Worm (Caenorhabditis elegans): Measurements from ENCODE around the gene W02B12.12.

The W02B12.12 gene

DNA sequence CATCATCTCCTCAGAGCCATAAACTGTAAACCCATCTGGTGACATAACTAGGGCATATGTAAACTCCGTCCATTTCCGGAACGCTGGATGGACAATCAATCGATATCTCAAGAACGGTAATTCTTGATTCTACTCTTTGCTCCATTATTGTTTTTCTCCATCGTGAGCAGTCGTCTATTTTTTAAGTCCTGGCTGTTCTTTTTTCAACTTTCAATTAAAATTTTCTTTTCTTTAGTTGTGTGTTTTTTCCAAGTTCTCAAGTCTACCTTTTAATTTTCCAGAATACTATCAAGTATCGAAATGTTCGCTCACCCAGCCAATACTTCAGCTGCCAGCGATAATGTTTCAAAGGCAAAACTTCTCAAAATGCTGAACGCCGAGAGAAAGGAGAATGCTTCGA lies 45.0 kb downstream of the W02B12.12 start, which contains the start of gene C05D12.5:
TSS of gene C05D12.5 (plus strand) at position 301 of the 400 bp plus-strand sequence.
- TF ChIP-seq nhr-237 (tag; optimal IDR thresholded peaks at IDR 0.05), result no peak
- no peak for TF ChIP-seq nhr-12 (tag; optimal IDR thresholded peaks at IDR 0.05)
- TF ChIP-seq pha-4 (tag; optimal IDR thresholded peaks at IDR 0.05), result no peak
- TF ChIP-seq cnd-1 (tag; optimal IDR thresholded peaks at IDR 0.05), result no peak
- TF ChIP-seq mls-2 (tag; optimal IDR thresholded peaks at IDR 0.05), result no peak
- no peak for TF ChIP-seq ham-2 (GFP tag; optimal IDR thresholded peaks at IDR 0.05)
- no peak for TF ChIP-seq lin-32 (GFP tag; optimal IDR thresholded peaks at IDR 0.05)
- TF ChIP-seq nhr-2 (tag; optimal IDR thresholded peaks at IDR 0.05), result no peak
- TF ChIP-seq drap-1 (GFP tag; optimal IDR thresholded peaks at IDR 0.05), result no peak

DNA sequence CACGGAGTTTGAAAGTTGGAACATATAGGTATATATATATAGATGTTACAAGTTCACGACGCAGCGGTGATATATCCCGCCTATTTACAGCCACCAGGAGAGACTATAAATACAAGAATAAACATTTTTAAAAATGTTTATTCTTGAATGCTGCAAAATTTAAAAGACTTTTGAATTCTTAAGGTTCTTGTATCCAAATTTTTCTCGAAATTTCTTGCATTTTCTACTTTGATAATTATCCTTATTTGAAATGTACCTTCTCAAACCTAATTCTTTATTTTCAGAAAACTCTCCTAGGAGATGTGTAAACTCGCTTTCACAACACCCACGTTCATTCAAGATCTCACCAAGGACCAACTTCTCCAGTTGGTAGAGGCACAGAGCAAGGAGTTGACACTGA lies 47.4 kb downstream of the W02B12.12 start, which contains the start of gene C05D12.4:
TSS of gene C05D12.4 (plus strand) at position 301 of the 400 bp plus-strand sequence.
- no peak for TF ChIP-seq zip-8 (tag; optimal IDR thresholded peaks at IDR 0.05)
- no peak for TF ChIP-seq ztf-11 (tag; optimal IDR thresholded peaks at IDR 0.05)
- no peak for TF ChIP-seq lin-13 (tag; optimal IDR thresholded peaks at IDR 0.05)
- TF ChIP-seq ceh-43 (GFP tag; optimal IDR thresholded peaks at IDR 0.05), result no peak
- no peak for TF ChIP-seq nhr-237 (tag; optimal IDR thresholded peaks at IDR 0.05)
- TF ChIP-seq lin-32 (GFP tag; optimal IDR thresholded peaks at IDR 0.05), result no peak
- TF ChIP-seq ceh-83 (GFP tag; optimal IDR thresholded peaks at IDR 0.05), result no peak
- TF ChIP-seq cnd-1 (tag; optimal IDR thresholded peaks at IDR 0.05), result no peak
- no peak for TF ChIP-seq elt-1 (tag; optimal IDR thresholded peaks at IDR 0.05; ENCODE audit: borderline replicate concordance, insufficient read depth)
- no peak for TF ChIP-seq sem-2 (GFP tag; optimal IDR thresholded peaks at IDR 0.05)
- no peak for TF ChIP-seq nhr-28 (tag; optimal IDR thresholded peaks at IDR 0.05)
- no peak for TF ChIP-seq M03D4.4 (tag; optimal IDR thresholded peaks at IDR 0.05)
- no peak for TF ChIP-seq tbx-8 (GFP tag; optimal IDR thresholded peaks at IDR 0.05)
- TF ChIP-seq snpc-4 (tag; optimal IDR thresholded peaks at IDR 0.05), result no peak
- TF ChIP-seq ceh-39 (tag; optimal IDR thresholded peaks at IDR 0.05), result no peak
- TF ChIP-seq mls-2 (tag; optimal IDR thresholded peaks at IDR 0.05), result no peak
- TF ChIP-seq bed-3 (GFP tag; optimal IDR thresholded peaks at IDR 0.05), result no peak

DNA sequence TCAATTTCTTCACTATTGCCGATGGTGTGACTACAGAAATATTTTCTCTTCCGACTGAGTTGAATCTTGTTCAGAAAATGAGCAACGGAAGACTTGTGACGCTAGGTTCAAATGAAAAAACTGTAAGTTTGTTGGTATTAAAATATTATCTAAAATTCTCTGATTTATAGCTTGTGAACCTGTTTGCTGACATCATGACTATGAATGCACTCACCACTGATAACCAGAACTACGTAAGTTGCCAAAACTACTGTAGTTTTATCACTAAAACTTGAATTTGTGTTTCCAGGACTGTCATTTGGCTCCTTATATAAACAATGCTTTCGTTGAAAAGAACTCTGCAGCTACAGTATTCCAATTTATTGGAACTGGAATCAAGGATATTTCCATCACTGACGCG lies 50.4 kb downstream of the W02B12.12 start:
- TF ChIP-seq pha-4 (tag; optimal IDR thresholded peaks at IDR 0.05) (no peak), bed-3 (GFP tag; optimal IDR thresholded peaks at IDR 0.05) (no peak), elt-1 (tag; optimal IDR thresholded peaks at IDR 0.05; ENCODE audit: borderline replicate concordance, insufficient read depth) (no peak), blmp-1 (tag; optimal IDR thresholded peaks at IDR 0.05) (no peak), ham-2 (GFP tag; optimal IDR thresholded peaks at IDR 0.05) (no peak), sem-2 (GFP tag; optimal IDR thresholded peaks at IDR 0.05) (no peak), nhr-12 (tag; optimal IDR thresholded peaks at IDR 0.05) (no peak), snpc-4 (tag; optimal IDR thresholded peaks at IDR 0.05) (no peak), ceh-39 (tag; optimal IDR thresholded peaks at IDR 0.05) (no peak), lin-32 (GFP tag; optimal IDR thresholded peaks at IDR 0.05) (no peak), M03D4.4 (tag; optimal IDR thresholded peaks at IDR 0.05) (no peak), nhr-76 (tag; optimal IDR thresholded peaks at IDR 0.05) (no peak)

DNA sequence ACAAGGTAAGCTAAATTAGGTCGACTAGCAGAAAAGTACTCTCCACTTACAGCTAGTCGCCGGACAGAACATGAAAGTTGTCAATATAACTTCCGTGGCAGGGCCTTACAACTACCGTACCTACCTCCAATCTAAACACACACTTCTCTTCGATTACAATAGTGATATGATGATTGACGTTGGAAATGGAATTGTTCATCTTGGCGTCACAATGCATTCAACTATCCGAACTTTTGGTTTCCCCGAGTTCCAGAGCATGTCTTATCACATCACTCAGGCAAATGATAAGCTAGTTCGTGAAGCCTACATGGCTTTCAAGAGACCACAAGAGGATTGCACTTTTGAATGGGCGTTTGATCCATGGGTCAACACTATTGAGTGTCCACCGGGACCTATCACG lies 51.7 kb downstream of the W02B12.12 start:
- TF ChIP-seq flh-1 (GFP tag; optimal IDR thresholded peaks at IDR 0.05) (no peak), tbx-8 (GFP tag; optimal IDR thresholded peaks at IDR 0.05) (no peak), blmp-1 (tag; optimal IDR thresholded peaks at IDR 0.05) (no peak), elt-1 (tag; optimal IDR thresholded peaks at IDR 0.05; ENCODE audit: borderline replicate concordance, insufficient read depth) (no peak), nhr-2 (tag; optimal IDR thresholded peaks at IDR 0.05) (no peak), lin-13 (tag; optimal IDR thresholded peaks at IDR 0.05) (no peak), nhr-76 (tag; optimal IDR thresholded peaks at IDR 0.05) (no peak), sem-2 (GFP tag; optimal IDR thresholded peaks at IDR 0.05) (no peak), ceh-83 (GFP tag; optimal IDR thresholded peaks at IDR 0.05) (no peak), pha-4 (tag; optimal IDR thresholded peaks at IDR 0.05) (no peak), nhr-28 (tag; optimal IDR thresholded peaks at IDR 0.05) (no peak), ceh-43 (GFP tag; optimal IDR thresholded peaks at IDR 0.05) (no peak), sptf-1 (tag; optimal IDR thresholded peaks at IDR 0.05) (no peak), ces-1 (GFP tag; optimal IDR thresholded peaks at IDR 0.05) (no peak), lin-32 (GFP tag; optimal IDR thresholded peaks at IDR 0.05) (no peak), cnd-1 (tag; optimal IDR thresholded peaks at IDR 0.05) (no peak)

Measured in whole organism, mixed stage, embryonic.